Fruit fly (Drosophila melanogaster) whole organism, embryonic: ENCODE measurements around the gene Kah.
A peak's percentile ranks its signal among the peaks of the same experiment; 100 is the strongest.

Experiments used
- Bdp1 ChIP-seq: fragments of 200-800 bp; sonication (Bioruptor generic); optimal IDR thresholded peaks from 3 replicates; lab custom pipeline; 2016; ENCODE audit warnings: missing biosample characterization, missing genetic modification characterization
- CG10321 ChIP-seq: fragments of 200-800 bp; sonication (Bioruptor generic); IDR thresholded peaks from 2 replicates; pipeline ENCODE4 v1.3.6; 2022; ENCODE audit warnings: missing biosample characterization, missing genetic modification characterization
- CG10654 ChIP-seq: fragments of 200-800 bp; sonication (Bioruptor generic); optimal IDR thresholded peaks from 2 replicates; lab custom pipeline; 2016; ENCODE audit warnings: missing biosample characterization, missing genetic modification characterization
- CG12236 ChIP-seq: fragments of 200-800 bp; sonication (Bioruptor generic); optimal IDR thresholded peaks from 2 replicates; lab custom pipeline; 2016; ENCODE audit warnings: missing biosample characterization, missing genetic modification characterization
- CG14050 ChIP-seq: fragments of 200-800 bp; sonication (Bioruptor generic); IDR thresholded peaks from 3 replicates; pipeline ENCODE4 v1.3.6; 2022; ENCODE audit warnings: missing biosample characterization, missing genetic modification characterization
- CG14860 ChIP-seq: fragments of 200-800 bp; sonication (Bioruptor generic); IDR thresholded peaks from 3 replicates; pipeline ENCODE4 v1.3.6; 2022; ENCODE audit warnings: missing biosample characterization, missing genetic modification characterization; ENCODE audit not compliant: partially characterized antibody
- CG15011 ChIP-seq: fragments of 200-800 bp; sonication (Bioruptor generic); optimal IDR thresholded peaks from 3 replicates; lab custom pipeline; 2018; ENCODE audit warnings: missing biosample characterization, mild to moderate bottlenecking, missing genetic modification characterization
- CG17186 ChIP-seq: fragments of 200-800 bp; sonication (Bioruptor generic); optimal IDR thresholded peaks from 3 replicates; lab custom pipeline; 2017; ENCODE audit warnings: missing biosample characterization, missing genetic modification reagents, missing genetic modification characterization
- CG1792 ChIP-seq: fragments of 200-800 bp; sonication (Bioruptor generic); optimal IDR thresholded peaks from 2 replicates; lab custom pipeline; 2016; ENCODE audit warnings: missing biosample characterization, missing genetic modification characterization
- CG18262 ChIP-seq: fragments of 200-800 bp; optimal IDR thresholded peaks from 3 replicates; lab custom pipeline; 2019; ENCODE audit warnings: missing biosample characterization, mild to moderate bottlenecking, missing genetic modification characterization, moderate library complexity
- CG18476 ChIP-seq: fragments of 200-800 bp; sonication (Bioruptor generic); optimal IDR thresholded peaks from 2 replicates; lab custom pipeline; 2016; ENCODE audit warnings: missing biosample characterization, mild to moderate bottlenecking, missing genetic modification characterization
- CG31388 ChIP-seq: fragments of 200-800 bp; sonication (Bioruptor generic); optimal IDR thresholded peaks from 2 replicates; lab custom pipeline; 2016; ENCODE audit warnings: missing biosample characterization, missing genetic modification characterization
- CG3163 ChIP-seq: fragments of 200-800 bp; sonication (Bioruptor generic); optimal IDR thresholded peaks from 3 replicates; lab custom pipeline; 2016; ENCODE audit warnings: missing biosample characterization, missing genetic modification characterization
- CG3281 ChIP-seq: fragments of 200-800 bp; sonication (Bioruptor generic); optimal IDR thresholded peaks from 3 replicates; lab custom pipeline; 2017; ENCODE audit warnings: missing biosample characterization, mild to moderate bottlenecking, missing genetic modification characterization
- CG33557 ChIP-seq: fragments of 200-800 bp; sonication (Bioruptor generic); optimal IDR thresholded peaks from 2 replicates; lab custom pipeline; 2019; ENCODE audit warnings: missing biosample characterization, mild to moderate bottlenecking, missing genetic modification characterization, moderate library complexity
- CG8281 ChIP-seq: fragments of 200-800 bp; sonication (Bioruptor generic); optimal IDR thresholded peaks from 2 replicates; lab custom pipeline; 2018; ENCODE audit warnings: missing biosample characterization, mild to moderate bottlenecking, missing genetic modification characterization, moderate library complexity
- Dbx ChIP-seq: fragments of 200-800 bp; sonication (Bioruptor generic); IDR thresholded peaks from 3 replicates; pipeline ENCODE4 v1.3.6; 2022; ENCODE audit warnings: missing biosample characterization, missing genetic modification characterization
- Dip2 ChIP-seq: fragments of 200-800 bp; sonication (Bioruptor generic); IDR thresholded peaks from 2 replicates; pipeline ENCODE4 v1.3.6; 2022; ENCODE audit warnings: missing biosample characterization, missing genetic modification characterization
- Elba2 ChIP-seq: fragments of 200-800 bp; sonication (Bioruptor generic); optimal IDR thresholded peaks from 3 replicates; lab custom pipeline; 2016; ENCODE audit warnings: missing biosample characterization, missing genetic modification characterization
- Ets97D ChIP-seq: fragments of 200-800 bp; sonication (Bioruptor generic); optimal IDR thresholded peaks from 3 replicates; lab custom pipeline; 2016; ENCODE audit warnings: missing biosample characterization, missing genetic modification characterization
- H2.0 ChIP-seq: fragments of 200-800 bp; sonication (Bioruptor generic); IDR thresholded peaks from 2 replicates; pipeline ENCODE4 v1.3.6; 2022; ENCODE audit warnings: missing biosample characterization, missing genetic modification characterization
- Hr3 ChIP-seq: fragments of 200-800 bp; sonication (Bioruptor generic); optimal IDR thresholded peaks from 3 replicates; lab custom pipeline; 2016; ENCODE audit warnings: missing biosample characterization, missing genetic modification characterization
- Hr51 ChIP-seq, 2 experiments: fragments of 200-800 bp; sonication (Bioruptor generic); optimal IDR thresholded peaks; 2 replicates in 1 of 2; 3 replicates in 1 of 2; lab custom pipeline; 2016 to 2018; ENCODE audit warnings: missing biosample characterization in 2 of 2, missing genetic modification characterization in 2 of 2, mild to moderate bottlenecking in 1 of 2, moderate library complexity in 1 of 2
- Opbp ChIP-seq: fragments of 200-800 bp; sonication (Bioruptor generic); IDR thresholded peaks from 3 replicates; pipeline ENCODE4 v1.3.6; 2022; ENCODE audit warnings: missing biosample characterization, missing genetic modification characterization; ENCODE audit not compliant: partially characterized antibody
- Ssrp ChIP-seq: fragments of 200-800 bp; sonication (Bioruptor generic); optimal IDR thresholded peaks from 2 replicates; lab custom pipeline; 2018; ENCODE audit warnings: missing biosample characterization, mild to moderate bottlenecking, missing genetic modification characterization, moderate library complexity
- YL-1 ChIP-seq: fragments of 200-800 bp; sonication (Bioruptor generic); optimal IDR thresholded peaks from 3 replicates; lab custom pipeline; 2017; ENCODE audit warnings: missing biosample characterization, mild to moderate bottlenecking, missing genetic modification characterization
- ab ChIP-seq: fragments of 200-800 bp; sonication (Bioruptor generic); optimal IDR thresholded peaks from 2 replicates; lab custom pipeline; 2016; ENCODE audit warnings: missing biosample characterization, missing genetic modification characterization
- bsh ChIP-seq, 2 experiments: fragments of 200-800 bp; sonication (Bioruptor generic); optimal IDR thresholded peaks; 2 replicates each; lab custom pipeline; 2017 to 2018; ENCODE audit warnings: mild to moderate bottlenecking in 2 of 2, missing biosample characterization in 2 of 2, missing genetic modification characterization in 2 of 2, moderate library complexity in 1 of 2
- chinmo ChIP-seq: fragments of 200-800 bp; sonication (Bioruptor generic); IDR thresholded peaks from 4 replicates; pipeline ENCODE4 v1.3.6; 2022; ENCODE audit warnings: missing biosample characterization, missing genetic modification characterization; ENCODE audit not compliant: partially characterized antibody
- dimm ChIP-seq: fragments of 200-800 bp; sonication (Bioruptor generic); IDR thresholded peaks from 2 replicates; pipeline ENCODE4 v1.3.6; 2022; ENCODE audit warnings: missing biosample characterization, missing genetic modification characterization
- eve ChIP-seq, 2 experiments: fragments of >200 bp; optimal IDR thresholded peaks; 2 replicates each; lab custom pipeline; 2017; ENCODE audit warnings: missing biosample characterization in 2 of 2, missing genetic modification characterization in 2 of 2
- ewg ChIP-seq: fragments of 200-800 bp; sonication (Bioruptor generic); optimal IDR thresholded peaks from 3 replicates; lab custom pipeline; 2017; ENCODE audit warnings: mild to moderate bottlenecking, missing biosample characterization, missing genetic modification reagents, missing genetic modification characterization
- gro ChIP-seq: fragments of 200-800 bp; sonication (Bioruptor generic); optimal IDR thresholded peaks from 2 replicates; lab custom pipeline; 2016; ENCODE audit warnings: missing biosample characterization, missing genetic modification characterization
- kah ChIP-seq: fragments of 200-800 bp; sonication (Bioruptor generic); optimal IDR thresholded peaks from 2 replicates; lab custom pipeline; 2018; ENCODE audit warnings: missing biosample characterization, mild to moderate bottlenecking, missing genetic modification characterization
- lov ChIP-seq, 2 experiments: fragments of 200-800 bp in 1 of 2; fragments of >200 bp in 1 of 2; sonication (Bioruptor generic) in 1 of 2; IDR thresholded peaks in 1 of 2; optimal IDR thresholded peaks in 1 of 2; 2 replicates in 1 of 2; 3 replicates in 1 of 2; pipeline versions ENCODE4 v1.3.6 to Lab custom; 2017 to 2022; ENCODE audit warnings: missing biosample characterization in 1 of 2, missing genetic modification characterization in 1 of 2
- luna ChIP-seq: fragments of 200-800 bp; sonication (Bioruptor generic); optimal IDR thresholded peaks from 2 replicates; lab custom pipeline; 2016; ENCODE audit warnings: missing biosample characterization, missing genetic modification characterization
- maf-S ChIP-seq: fragments of 200-800 bp; sonication (Bioruptor generic); optimal IDR thresholded peaks from 2 replicates; lab custom pipeline; 2016; ENCODE audit warnings: missing biosample characterization, missing genetic modification characterization
- mirr ChIP-seq: fragments of 200-800 bp; sonication (Bioruptor generic); optimal IDR thresholded peaks from 3 replicates; lab custom pipeline; 2018; ENCODE audit warnings: missing biosample characterization, mild to moderate bottlenecking, missing genetic modification characterization
- p53 ChIP-seq: fragments of 200-800 bp; sonication (Bioruptor generic); optimal IDR thresholded peaks from 2 replicates; lab custom pipeline; 2016; ENCODE audit warnings: missing biosample characterization, missing genetic modification characterization
- pan ChIP-seq, 4 experiments: fragments of >200 bp in 3 of 4; fragments of 200-800 bp in 1 of 4; sonication (Bioruptor generic) in 1 of 4; optimal IDR thresholded peaks in 3 of 4; IDR thresholded peaks in 1 of 4; 2 replicates each; pipeline versions ENCODE4 v1.3.6 to Lab custom; 2017 to 2022; ENCODE audit warnings: missing biosample characterization in 2 of 4, missing genetic modification characterization in 2 of 4, mixed read lengths in 1 of 4
- ro ChIP-seq: fragments of 200-800 bp; sonication (Bioruptor generic); IDR thresholded peaks from 2 replicates; pipeline ENCODE4 v1.3.6; 2022; ENCODE audit warnings: missing biosample characterization, missing genetic modification characterization
- slou ChIP-seq: fragments of 200-800 bp; sonication (Bioruptor generic); optimal IDR thresholded peaks from 3 replicates; lab custom pipeline; 2016; ENCODE audit warnings: missing biosample characterization, missing genetic modification characterization
- unpg ChIP-seq: fragments of 200-800 bp; sonication (Bioruptor generic); optimal IDR thresholded peaks from 3 replicates; lab custom pipeline; 2018; ENCODE audit warnings: missing biosample characterization, mild to moderate bottlenecking, missing genetic modification characterization, moderate library complexity
- wek ChIP-seq: fragments of 200-800 bp; sonication (Bioruptor generic); optimal IDR thresholded peaks from 3 replicates; lab custom pipeline; 2018; ENCODE audit warnings: missing biosample characterization, mild to moderate bottlenecking, missing genetic modification characterization, moderate library complexity
- zen2 ChIP-seq: fragments of 200-800 bp; sonication (Bioruptor generic); IDR thresholded peaks from 3 replicates; pipeline ENCODE4 v1.3.6; 2022; ENCODE audit warnings: missing biosample characterization, missing genetic modification characterization; ENCODE audit not compliant: partially characterized antibody
- zf30C ChIP-seq: fragments of 200-800 bp; sonication (Bioruptor generic); optimal IDR thresholded peaks from 3 replicates; lab custom pipeline; 2018; ENCODE audit warnings: missing biosample characterization, mild to moderate bottlenecking, missing genetic modification characterization

The Kah gene

dm6 chr3L:589290-590281, 512 bp upstream of the Kah start (continued):
- 0 out of 3 replicates have a peak, but pooled peaks have one; percentile 7 for TF ChIP-seq Opbp
- peak; percentile 41 for TF ChIP-seq Elba2 (GFP tag; lab: Kevin White, UChicago)
- peak; percentile 76 for TF ChIP-seq CG15011 (GFP tag; lab: Kevin White, UChicago)
- peak; percentile 8 for TF ChIP-seq CG31388 (GFP tag; lab: Kevin White, UChicago)
- TF ChIP-seq p53, result peak; percentile 86
- peak; percentile 85 for TF ChIP-seq CG14050 (GFP tag; lab: Robert Waterston, UW)
- TF ChIP-seq chinmo (GFP tag; lab: Robert Waterston, UW), result no peak
- peak; percentile 88 for TF ChIP-seq CG33557 (GFP tag; lab: Kevin White, UChicago)
- no peak for TF ChIP-seq eve (GFP tag; optimal IDR thresholded peaks at IDR 0.05; lab: Kevin White, UChicago)
- no peak for TF ChIP-seq Dip2 (GFP tag; lab: Robert Waterston, UW)
- peak; percentile 56 for TF ChIP-seq Ets97D (GFP tag; lab: Kevin White, UChicago)
- TF ChIP-seq CG3163, result peak; percentile 70
- peak; percentile 68 to 92 for TF ChIP-seq bsh (GFP tag; optimal IDR thresholded peaks at IDR 0.05; lab: Kevin White, UChicago)
- TF ChIP-seq CG17186 (GFP tag; lab: Kevin White, UChicago), result peak; percentile 37
- TF ChIP-seq Hr3 (GFP tag; lab: Kevin White, UChicago), result peak; percentile 84
- TF ChIP-seq CG10654 (GFP tag; lab: Kevin White, UChicago), result peak; percentile 89
- TF ChIP-seq lov (optimal IDR thresholded peaks at IDR 0.05; lab: Kevin White, UChicago), result no peak
- peak; percentile 94 for TF ChIP-seq lov (GFP tag; IDR thresholded peaks at IDR 0.05; lab: Robert Waterston, UW)
- TF ChIP-seq dimm (GFP tag; lab: Robert Waterston, UW), result peak; percentile 61; the same call in 1 of the 2 replicates
- TF ChIP-seq gro (GFP tag; lab: Kevin White, UChicago), result peak; percentile 77
- TF ChIP-seq CG3281, result peak; percentile 85
- no peak for TF ChIP-seq CG14860 (GFP tag; lab: Robert Waterston, UW)
- TF ChIP-seq ro (GFP tag; lab: Robert Waterston, UW), result peak; percentile 79
- TF ChIP-seq luna, result peak; percentile 15
- TF ChIP-seq CG12236 (GFP tag; lab: Kevin White, UChicago), result peak; percentile 79
- peak; percentile 80 for TF ChIP-seq ewg
- TF ChIP-seq CG10321 (GFP tag; lab: Robert Waterston, UW), result peak; percentile 34; the same call in 1 of the 2 replicates
- peak; percentile 87 for TF ChIP-seq mirr
- no peak for TF ChIP-seq pan (optimal IDR thresholded peaks at IDR 0.05; lab: Kevin White, UChicago)
- peak in 1 of 2 experiments; percentile 91 for TF ChIP-seq pan (GFP tag; optimal IDR thresholded peaks at IDR 0.05 in 1 of 2, IDR thresholded peaks at IDR 0.05 in 1 of 2)
- peak; percentile 98 for TF ChIP-seq zf30C (GFP tag; lab: Kevin White, UChicago)
- TF ChIP-seq maf-S (GFP tag; lab: Kevin White, UChicago), result peak; percentile 91
- TF ChIP-seq Bdp1 (GFP tag; lab: Kevin White, UChicago), result peak; percentile 72
- TF ChIP-seq Dbx (GFP tag; lab: Robert Waterston, UW), result peak; percentile 92
- peak; percentile 85 to 91 for TF ChIP-seq Hr51 (GFP tag; optimal IDR thresholded peaks at IDR 0.05; lab: Kevin White, UChicago)
- TF ChIP-seq CG8281 (tag; lab: Kevin White, UChicago), result peak; percentile 64
- peak; percentile 92 for TF ChIP-seq H2.0 (GFP tag; lab: Robert Waterston, UW)
- TF ChIP-seq ab, result peak; percentile 52
- peak; percentile 87 for TF ChIP-seq CG18262 (tag; lab: Kevin White, UChicago)
- TF ChIP-seq Ssrp, result peak; percentile 84
- peak; percentile 99 for TF ChIP-seq kah (GFP tag; lab: Kevin White, UChicago)
- peak; percentile 41 for TF ChIP-seq YL-1
- peak; percentile 81 for TF ChIP-seq CG18476 (GFP tag; lab: Kevin White, UChicago)
- peak; percentile 63 for TF ChIP-seq slou (GFP tag; lab: Kevin White, UChicago)
- peak; percentile 89 for TF ChIP-seq CG1792
- TF ChIP-seq zen2 (GFP tag; lab: Robert Waterston, UW), result no peak
- TF ChIP-seq wek, result peak; percentile 73
- peak; percentile 90 for TF ChIP-seq unpg (GFP tag; lab: Kevin White, UChicago)
